Fruit fly (Drosophila melanogaster): Measurements from ENCODE around the gene CG33764.

CG33764 gene

DNA sequence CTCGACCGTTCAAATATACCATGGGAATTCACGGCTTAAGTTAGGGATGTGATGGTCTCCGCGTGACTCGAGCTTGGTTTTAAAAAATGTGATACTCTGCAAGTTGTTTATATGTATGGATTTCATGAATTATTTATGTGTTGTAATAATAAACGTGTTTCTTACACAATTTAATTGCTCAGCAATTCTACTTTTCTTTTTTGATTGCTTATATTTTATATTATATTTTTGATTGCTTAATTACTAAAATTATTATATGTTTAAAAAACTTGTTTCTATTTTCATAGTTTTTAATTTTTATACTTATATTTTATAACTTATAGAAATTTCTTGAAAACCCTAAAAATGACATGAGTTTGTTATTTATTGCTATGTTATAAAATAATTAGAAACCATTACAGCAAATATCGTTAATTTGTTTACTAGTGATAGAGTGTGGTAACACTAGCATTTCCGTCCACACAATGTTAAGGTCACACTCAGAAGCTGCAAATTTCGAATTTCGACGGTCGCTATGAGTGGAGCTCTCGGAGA, 12.9 kb downstream of the CG33764 start, which contains the start of the genes ago and CG1265:
TSS of gene ago (minus strand) at position 6 of the 534 bp plus-strand sequence.
TSS of gene CG1265 (plus strand) at position 476 of the 534 bp plus-strand sequence.
- TF ChIP-seq usp (GFP tag; optimal IDR thresholded peaks at IDR 0.05) (no peak), rgr (GFP tag; optimal IDR thresholded peaks at IDR 0.05) (peak; percentile 15), CrebA (GFP tag; optimal IDR thresholded peaks at IDR 0.05; ENCODE audit: borderline replicate concordance) (no peak), h (GFP tag; optimal IDR thresholded peaks at IDR 0.05) (peak; percentile 29), br (GFP tag; optimal IDR thresholded peaks at IDR 0.05) (no peak), pan (optimal IDR thresholded peaks at IDR 0.05) (no peak), ey (GFP tag; optimal IDR thresholded peaks at IDR 0.05) (no peak), Mio (GFP tag; optimal IDR thresholded peaks at IDR 0.05) (no peak), sv (GFP tag; optimal IDR thresholded peaks at IDR 0.05) (peak; percentile 15), CG9705 (GFP tag; optimal IDR thresholded peaks at IDR 0.05) (peak; percentile 32), fru (GFP tag; optimal IDR thresholded peaks at IDR 0.05) (no peak), Dif (GFP tag; optimal IDR thresholded peaks at IDR 0.05; ENCODE audit: partially characterized antibody) (no peak), Abd-B (GFP tag; optimal IDR thresholded peaks at IDR 0.05) (no peak), Jra (GFP tag; optimal IDR thresholded peaks at IDR 0.05) (no peak), Hnf4 (GFP tag; optimal IDR thresholded peaks at IDR 0.05) (peak; percentile 12), dsf (GFP tag; optimal IDR thresholded peaks at IDR 0.05; ENCODE audit: borderline replicate concordance) (no peak), sage (GFP tag; optimal IDR thresholded peaks at IDR 0.05) (no peak), Hr83 (GFP tag; optimal IDR thresholded peaks at IDR 0.05; ENCODE audit: poor library complexity, severe bottlenecking) (peak; percentile 2), Hr78 (GFP tag; optimal IDR thresholded peaks at IDR 0.05) (no peak), dl (GFP tag; optimal IDR thresholded peaks at IDR 0.05; ENCODE audit: insufficient read depth in 1 of 2, partially characterized antibody in 2 of 2) (no peak), Rel (GFP tag; optimal IDR thresholded peaks at IDR 0.05) (no peak), Rel (tag; optimal IDR thresholded peaks at IDR 0.05) (no peak), OdsH (GFP tag; optimal IDR thresholded peaks at IDR 0.05) (peak; percentile 29), Vsx2 (GFP tag; optimal IDR thresholded peaks at IDR 0.05; ENCODE audit: partially characterized antibody) (no peak), Dfd (GFP tag; optimal IDR thresholded peaks at IDR 0.05) (no peak), tai (GFP tag; optimal IDR thresholded peaks at IDR 0.05) (no peak), psq (GFP tag; optimal IDR thresholded peaks at IDR 0.05) (peak; percentile 9), lola (GFP tag; optimal IDR thresholded peaks at IDR 0.05) (no peak), HLH106 (tag; optimal IDR thresholded peaks at IDR 0.05) (peak; percentile 62), GATAd (GFP tag; optimal IDR thresholded peaks at IDR 0.05) (no peak), Sp1 (GFP tag; optimal IDR thresholded peaks at IDR 0.05) (peak; percentile 60), dmrt93B (GFP tag; optimal IDR thresholded peaks at IDR 0.05) (peak; percentile 51), N (GFP tag; optimal IDR thresholded peaks at IDR 0.05) (no peak), jim (GFP tag; optimal IDR thresholded peaks at IDR 0.05) (no peak), CG32264 (GFP tag; optimal IDR thresholded peaks at IDR 0.05) (no peak), brk (GFP tag; optimal IDR thresholded peaks at IDR 0.05) (no peak), Myc (optimal IDR thresholded peaks at IDR 0.05) (peak; percentile 1), foxo (GFP tag; optimal IDR thresholded peaks at IDR 0.05) (peak in 1 of 2 experiments; percentile 36), woc (GFP tag; optimal IDR thresholded peaks at IDR 0.05) (peak; percentile 22)

DNA sequence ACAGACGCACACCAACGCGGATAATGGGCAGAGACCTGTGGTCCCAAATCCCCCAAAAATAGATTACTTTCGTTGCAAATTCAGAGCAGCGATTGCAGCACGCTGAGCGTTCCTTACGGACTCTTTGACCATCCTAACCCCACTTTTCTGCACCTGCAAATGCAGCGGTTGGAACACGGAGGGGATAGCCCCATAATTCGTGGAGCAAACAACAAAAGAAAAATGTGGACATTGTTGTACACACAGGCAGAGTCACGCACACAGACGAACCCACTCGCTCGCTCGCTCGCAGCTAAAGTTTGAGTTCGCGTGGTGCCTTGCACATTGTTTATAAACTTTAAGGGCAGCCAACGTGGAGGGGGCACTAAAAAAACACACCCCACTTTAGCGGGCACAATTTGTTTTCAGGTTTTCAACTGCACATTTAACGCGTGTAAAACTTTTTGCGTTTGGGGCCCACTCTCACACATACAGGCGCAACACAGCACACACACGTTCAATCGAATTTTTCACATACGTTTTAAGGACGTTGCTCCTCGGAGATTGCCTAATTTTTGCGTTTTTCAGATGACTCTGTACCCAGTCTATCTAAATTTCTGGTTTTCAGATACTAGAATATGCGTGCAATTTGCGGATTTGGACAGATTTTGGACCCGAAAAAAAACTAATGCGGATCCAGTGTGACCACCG, 13.5 kb downstream of the CG33764 start:
- no peak for TF ChIP-seq pan (optimal IDR thresholded peaks at IDR 0.05)
- TF ChIP-seq Vsx2 (GFP tag; optimal IDR thresholded peaks at IDR 0.05; ENCODE audit: partially characterized antibody), result no peak
- no peak for TF ChIP-seq foxo (GFP tag; optimal IDR thresholded peaks at IDR 0.05)
- no peak for TF ChIP-seq usp (GFP tag; optimal IDR thresholded peaks at IDR 0.05)
- TF ChIP-seq Rel (GFP tag; optimal IDR thresholded peaks at IDR 0.05), result no peak
- peak; percentile 97 for TF ChIP-seq Rel (tag; optimal IDR thresholded peaks at IDR 0.05)
- no peak for TF ChIP-seq jim (GFP tag; optimal IDR thresholded peaks at IDR 0.05)
- TF ChIP-seq N (GFP tag; optimal IDR thresholded peaks at IDR 0.05), result peak; percentile 14
- TF ChIP-seq CG32264 (GFP tag; optimal IDR thresholded peaks at IDR 0.05), result no peak
